Worm (Caenorhabditis elegans) whole organism, early embryonic: ENCODE measurements around the gene Y37E11B.5.

Source experiments
- aly-1 ChIP-seq: sonication (generic microtip); optimal IDR thresholded peaks from 2 replicates; lab custom pipeline; 2016; ENCODE audit warnings: missing genetic modification characterization, missing compliant biosample characterization
- ama-1 ChIP-seq: fragments of 150-350 bp; optimal IDR thresholded peaks from 2 replicates; lab custom pipeline; 2014
- ets-7 ChIP-seq: sonication (generic microtip); optimal IDR thresholded peaks from 2 replicates; lab custom pipeline; 2016; ENCODE audit warnings: missing genotype, missing genetic modification characterization, missing compliant biosample characterization
- flt-1 ChIP-seq: fragments of 200-800 bp; sonication (Bioruptor generic); IDR thresholded peaks from 2 replicates; pipeline ENCODE4 v1.3.6; 2022; ENCODE audit warnings: missing genetic modification characterization, missing compliant biosample characterization
- hmbx-1 ChIP-seq: sonication (generic microtip); optimal IDR thresholded peaks from 2 replicates; lab custom pipeline; 2016; ENCODE audit warnings: mild to moderate bottlenecking, missing genetic modification characterization, missing compliant biosample characterization
- hmg-4 ChIP-seq: fragments of 200-800 bp; sonication (Bioruptor generic); optimal IDR thresholded peaks from 2 replicates; lab custom pipeline; 2018; ENCODE audit warnings: mild to moderate bottlenecking, missing genetic modification characterization, missing compliant biosample characterization
- pes-1 ChIP-seq: fragments of 200-800 bp; sonication (Bioruptor generic); IDR thresholded peaks from 2 replicates; pipeline ENCODE4 v1.3.6; 2022; ENCODE audit warnings: missing genetic modification reagents, missing genetic modification characterization, missing compliant biosample characterization
- scrt-1 ChIP-seq: fragments of 200-800 bp; sonication (Bioruptor generic); IDR thresholded peaks from 2 replicates; pipeline ENCODE4 v1.3.6; 2022; ENCODE audit warnings: missing genetic modification characterization, missing compliant biosample characterization
- sea-1 ChIP-seq: fragments of 200-800 bp; sonication (Bioruptor generic); conservative IDR thresholded peaks from 2 replicates; pipeline ENCODE4 v1.3.6; 2022; ENCODE audit warnings: missing genetic modification characterization, missing compliant biosample characterization

ce11 chrIV:3638250-3638926, 40.0 kb upstream of the Y37E11B.5 start:
- TF ChIP-seq scrt-1 (GFP tag; lab: Robert Waterston, UW) (no peak), ama-1 (lab: Kevin White, UChicago) (no peak), hmg-4 (GFP tag; lab: Kevin White, UChicago) (no peak), ets-7 (tag; lab: Kevin White, UChicago) (no peak), sea-1 (GFP tag; lab: Robert Waterston, UW) (no peak), hmbx-1 (tag; lab: Kevin White, UChicago) (no peak), aly-1 (no peak), flt-1 (no peak), pes-1 (GFP tag; lab: Robert Waterston, UW) (no peak)
